Fruit fly (Drosophila melanogaster) whole organism, embryonic: ENCODE results near the gene Rbm13.
A peak's percentile ranks its signal among the peaks of the same experiment; 100 is the strongest.

ENCODE experiments used
- CG10274 ChIP-seq: fragments of 200-800 bp; sonication (Bioruptor generic); optimal IDR thresholded peaks from 3 replicates; lab custom pipeline; 2017; ENCODE audit warnings: missing biosample characterization, mild to moderate bottlenecking, missing genetic modification characterization
- CG10462 ChIP-seq: fragments of 200-800 bp; sonication (Bioruptor generic); optimal IDR thresholded peaks from 2 replicates; lab custom pipeline; 2016; ENCODE audit warnings: missing biosample characterization, missing genetic modification characterization
- CG10979 ChIP-seq: fragments of 200-800 bp; sonication (Bioruptor generic); optimal IDR thresholded peaks from 2 replicates; lab custom pipeline; 2018; ENCODE audit warnings: missing biosample characterization, mild to moderate bottlenecking, missing genetic modification characterization, moderate library complexity
- CG11504 ChIP-seq: fragments of 200-800 bp; sonication (Bioruptor generic); optimal IDR thresholded peaks from 3 replicates; lab custom pipeline; 2019; ENCODE audit warnings: missing biosample characterization, mild to moderate bottlenecking, missing genetic modification characterization, moderate library complexity
- CG12391 ChIP-seq: fragments of 200-800 bp; sonication (Bioruptor generic); optimal IDR thresholded peaks from 3 replicates; lab custom pipeline; 2018; ENCODE audit warnings: missing biosample characterization, mild to moderate bottlenecking, missing genetic modification characterization, moderate library complexity
- CG12769 ChIP-seq: fragments of 200-800 bp; sonication (Bioruptor generic); optimal IDR thresholded peaks from 2 replicates; lab custom pipeline; 2019; ENCODE audit warnings: missing biosample characterization, mild to moderate bottlenecking, missing genetic modification characterization, moderate library complexity
- CG14710 ChIP-seq: fragments of 200-800 bp; sonication (Bioruptor generic); optimal IDR thresholded peaks from 3 replicates; lab custom pipeline; 2019; ENCODE audit warnings: missing biosample characterization, mild to moderate bottlenecking, missing genetic modification characterization, moderate library complexity
- CG17361 ChIP-seq: fragments of 200-800 bp; sonication (Bioruptor generic); IDR thresholded peaks from 3 replicates; pipeline ENCODE4 v1.3.6; 2022; ENCODE audit warnings: missing biosample characterization, missing genetic modification characterization
- CG17612 ChIP-seq: fragments of 200-800 bp; sonication (Bioruptor generic); IDR thresholded peaks from 2 replicates; pipeline ENCODE4 v1.3.6; 2022; ENCODE audit warnings: missing biosample characterization, missing genetic modification characterization
- CG18262 ChIP-seq: fragments of 200-800 bp; optimal IDR thresholded peaks from 3 replicates; lab custom pipeline; 2019; ENCODE audit warnings: missing biosample characterization, mild to moderate bottlenecking, missing genetic modification characterization, moderate library complexity
- CG2712 ChIP-seq: fragments of 200-800 bp; optimal IDR thresholded peaks from 3 replicates; lab custom pipeline; 2019; ENCODE audit warnings: missing biosample characterization, mild to moderate bottlenecking, missing genetic modification characterization, moderate library complexity
- CG3407 ChIP-seq: fragments of 200-800 bp; sonication (Bioruptor generic); optimal IDR thresholded peaks from 2 replicates; lab custom pipeline; 2018; ENCODE audit warnings: missing biosample characterization, mild to moderate bottlenecking, missing genetic modification characterization
- CG4360 ChIP-seq: fragments of 200-800 bp; sonication (Bioruptor generic); IDR thresholded peaks from 2 replicates; pipeline ENCODE4 v1.3.6; 2022; ENCODE audit warnings: missing biosample characterization, missing genetic modification characterization
- CG4820 ChIP-seq: fragments of 200-800 bp; sonication (Bioruptor generic); optimal IDR thresholded peaks from 3 replicates; lab custom pipeline; 2016; ENCODE audit warnings: missing biosample characterization, missing genetic modification characterization
- CG4854 ChIP-seq: fragments of 200-800 bp; sonication (Bioruptor generic); optimal IDR thresholded peaks from 2 replicates; lab custom pipeline; 2016; ENCODE audit warnings: missing biosample characterization, missing genetic modification characterization, inconsistent platforms
- CG6254 ChIP-seq: fragments of 200-800 bp; sonication (Bioruptor generic); optimal IDR thresholded peaks from 3 replicates; lab custom pipeline; 2017; ENCODE audit warnings: mild to moderate bottlenecking, missing biosample characterization, missing genetic modification reagents, missing genetic modification characterization
- CG7556 ChIP-seq: fragments of 200-800 bp; sonication (Bioruptor generic); optimal IDR thresholded peaks from 2 replicates; lab custom pipeline; 2017; ENCODE audit warnings: missing biosample characterization, mild to moderate bottlenecking, missing genetic modification characterization
- CG7786 ChIP-seq: fragments of 200-800 bp; sonication (Bioruptor generic); optimal IDR thresholded peaks from 2 replicates; lab custom pipeline; 2016; ENCODE audit warnings: missing biosample characterization, missing genetic modification characterization
- Chrac-16 ChIP-seq: fragments of 200-800 bp; sonication (Bioruptor generic); optimal IDR thresholded peaks from 3 replicates; lab custom pipeline; 2016; ENCODE audit warnings: missing biosample characterization, missing genetic modification characterization
- Dek ChIP-seq: fragments of 200-800 bp; sonication (Bioruptor generic); optimal IDR thresholded peaks from 3 replicates; lab custom pipeline; 2019; ENCODE audit warnings: missing biosample characterization, mild to moderate bottlenecking, missing genetic modification characterization, moderate library complexity
- E2f2 ChIP-seq: fragments of 200-800 bp; sonication (Bioruptor generic); IDR thresholded peaks from 2 replicates; pipeline ENCODE4 v1.3.6; 2022; ENCODE audit warnings: missing biosample characterization, missing genetic modification characterization
- HLHmδ ChIP-seq: fragments of 200-800 bp; sonication (Bioruptor generic); optimal IDR thresholded peaks from 2 replicates; lab custom pipeline; 2018; ENCODE audit warnings: missing biosample characterization, mild to moderate bottlenecking, missing genetic modification characterization, moderate library complexity
- Jarid2 ChIP-seq: fragments of 200-800 bp; sonication (Bioruptor generic); optimal IDR thresholded peaks from 3 replicates; lab custom pipeline; 2017; ENCODE audit warnings: mild to moderate bottlenecking, missing biosample characterization, missing genetic modification reagents, missing genetic modification characterization
- Kr ChIP-seq: fragments of 200-800 bp; sonication (Bioruptor generic); optimal IDR thresholded peaks from 2 replicates; lab custom pipeline; 2017; ENCODE audit warnings: missing biosample characterization, mild to moderate bottlenecking, missing genetic modification characterization
- Med ChIP-seq: fragments of 200-800 bp; sonication (Bioruptor generic); peaks from one replicate; lab custom pipeline; 2016; ENCODE audit warnings: missing biosample characterization, missing genetic modification characterization, mild to moderate bottlenecking, inconsistent platforms, moderate library complexity
- NC2β ChIP-seq: fragments of 200-800 bp; sonication (Bioruptor generic); optimal IDR thresholded peaks from 2 replicates; lab custom pipeline; 2016; ENCODE audit warnings: missing biosample characterization, missing genetic modification characterization
- Rx ChIP-seq: fragments of 200-800 bp; sonication (Bioruptor generic); IDR thresholded peaks from 2 replicates; pipeline ENCODE4 v1.3.6; 2022; ENCODE audit warnings: missing biosample characterization, missing genetic modification characterization
- Sox100B ChIP-seq: fragments of 200-800 bp; sonication (Bioruptor generic); optimal IDR thresholded peaks from 3 replicates; lab custom pipeline; 2018; ENCODE audit warnings: missing biosample characterization, mild to moderate bottlenecking, missing genetic modification characterization
- Ssrp ChIP-seq: fragments of 200-800 bp; sonication (Bioruptor generic); optimal IDR thresholded peaks from 2 replicates; lab custom pipeline; 2018; ENCODE audit warnings: missing biosample characterization, mild to moderate bottlenecking, missing genetic modification characterization, moderate library complexity
- ap ChIP-seq: fragments of 200-800 bp; sonication (Bioruptor generic); IDR thresholded peaks from 2 replicates; pipeline ENCODE4 v1.3.6; 2022; ENCODE audit warnings: missing biosample characterization, missing genetic modification characterization
- bbx ChIP-seq: fragments of 200-800 bp; sonication (Bioruptor generic); IDR thresholded peaks from 2 replicates; pipeline ENCODE4 v1.3.6; 2022; ENCODE audit warnings: missing biosample characterization, missing genetic modification characterization; ENCODE audit not compliant: partially characterized antibody
- bcd ChIP-seq: fragments of 200-800 bp; sonication (Bioruptor generic); optimal IDR thresholded peaks from 2 replicates; lab custom pipeline; 2017; ENCODE audit warnings: missing biosample characterization, mild to moderate bottlenecking, missing genetic modification characterization
- chinmo ChIP-seq: fragments of 200-800 bp; sonication (Bioruptor generic); IDR thresholded peaks from 4 replicates; pipeline ENCODE4 v1.3.6; 2022; ENCODE audit warnings: missing biosample characterization, missing genetic modification characterization; ENCODE audit not compliant: partially characterized antibody
- dmrt11E ChIP-seq: fragments of 200-800 bp; sonication (Bioruptor generic); optimal IDR thresholded peaks from 3 replicates; lab custom pipeline; 2018; ENCODE audit warnings: missing biosample characterization, mild to moderate bottlenecking, missing genetic modification characterization, moderate library complexity
- eve ChIP-seq, 2 experiments: fragments of >200 bp; optimal IDR thresholded peaks; 2 replicates each; lab custom pipeline; 2017; ENCODE audit warnings: missing biosample characterization in 2 of 2, missing genetic modification characterization in 2 of 2
- gem ChIP-seq: fragments of 200-800 bp; sonication (Bioruptor generic); optimal IDR thresholded peaks from 2 replicates; lab custom pipeline; 2019; ENCODE audit warnings: missing biosample characterization, mild to moderate bottlenecking, missing genetic modification characterization, moderate library complexity
- grau ChIP-seq: fragments of 200-800 bp; optimal IDR thresholded peaks from 3 replicates; lab custom pipeline; 2019; ENCODE audit warnings: missing biosample characterization, mild to moderate bottlenecking, missing genetic modification characterization, moderate library complexity
- hb ChIP-seq: fragments of 200-800 bp; sonication (Bioruptor generic); IDR thresholded peaks from 3 replicates; pipeline ENCODE4 v1.3.6; 2022; ENCODE audit warnings: missing biosample characterization, missing genetic modification characterization; ENCODE audit not compliant: partially characterized antibody
- knrl ChIP-seq: fragments of 200-800 bp; sonication (Bioruptor generic); IDR thresholded peaks from 3 replicates; pipeline ENCODE4 v1.3.6; 2022; ENCODE audit warnings: missing biosample characterization, missing genetic modification characterization; ENCODE audit not compliant: partially characterized antibody
- maf-S ChIP-seq: fragments of 200-800 bp; sonication (Bioruptor generic); optimal IDR thresholded peaks from 2 replicates; lab custom pipeline; 2016; ENCODE audit warnings: missing biosample characterization, missing genetic modification characterization
- pros ChIP-seq: fragments of 200-800 bp; sonication (Bioruptor generic); optimal IDR thresholded peaks from 3 replicates; lab custom pipeline; 2019; ENCODE audit warnings: missing biosample characterization, mild to moderate bottlenecking, missing genetic modification characterization, moderate library complexity
- pum ChIP-seq: fragments of 200-800 bp; sonication (Bioruptor generic); optimal IDR thresholded peaks from 2 replicates; lab custom pipeline; 2016; ENCODE audit warnings: missing biosample characterization, missing genetic modification characterization
- salm ChIP-seq: fragments of 200-800 bp; sonication (Bioruptor generic); optimal IDR thresholded peaks from 2 replicates; lab custom pipeline; 2018; ENCODE audit warnings: missing biosample characterization, mild to moderate bottlenecking, missing genetic modification characterization
- sd ChIP-seq: fragments of 200-800 bp; sonication (Bioruptor generic); optimal IDR thresholded peaks from 3 replicates; lab custom pipeline; 2018; ENCODE audit warnings: missing biosample characterization, mild to moderate bottlenecking, missing genetic modification characterization, moderate library complexity
- sens ChIP-seq: fragments of 200-800 bp; sonication (Bioruptor generic); peaks from one replicate; lab custom pipeline; 2016; ENCODE audit warnings: missing biosample characterization, missing genetic modification characterization
- seq ChIP-seq: fragments of 200-800 bp; sonication (Bioruptor generic); IDR thresholded peaks from 2 replicates; pipeline ENCODE4 v1.3.6; 2022; ENCODE audit warnings: missing biosample characterization, missing genetic modification characterization
- tin ChIP-seq: fragments of 200-800 bp; sonication (Bioruptor generic); optimal IDR thresholded peaks from 3 replicates; lab custom pipeline; 2016; ENCODE audit warnings: missing biosample characterization, missing genetic modification characterization
- zf30C ChIP-seq: fragments of 200-800 bp; sonication (Bioruptor generic); optimal IDR thresholded peaks from 3 replicates; lab custom pipeline; 2018; ENCODE audit warnings: missing biosample characterization, mild to moderate bottlenecking, missing genetic modification characterization

The Rbm13 gene

DNA sequence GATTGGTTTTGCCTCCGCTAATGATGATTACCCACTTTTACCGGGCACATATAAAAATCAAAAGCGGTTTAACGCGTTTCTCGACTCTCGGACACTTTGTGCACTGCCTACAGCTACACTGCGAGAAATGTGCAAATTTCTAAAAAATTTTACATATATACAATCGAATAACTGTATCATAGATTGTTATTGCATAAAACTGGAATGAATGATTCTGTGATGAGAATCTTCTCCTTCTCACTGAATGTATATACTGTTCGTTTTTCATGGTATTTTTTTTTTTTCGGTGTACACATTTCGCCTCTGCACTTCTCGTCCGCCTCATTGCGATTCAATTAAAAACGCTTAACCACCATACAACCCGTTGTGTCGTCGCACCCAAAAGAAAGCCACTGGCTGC, 40.2 kb upstream of the Rbm13 start (continued):
- TF ChIP-seq CG18262 (tag; lab: Kevin White, UChicago), result peak; percentile 28
- TF ChIP-seq CG3407 (GFP tag; lab: Kevin White, UChicago), result peak; percentile 24
- no peak for TF ChIP-seq CG4854
- peak; percentile 23 for TF ChIP-seq grau (tag; lab: Kevin White, UChicago)
- TF ChIP-seq CG17612, result no peak
- peak; percentile 38 for TF ChIP-seq CG2712 (tag; lab: Kevin White, UChicago)
- TF ChIP-seq CG17361 (GFP tag; lab: Robert Waterston, UW), result peak; percentile 55; the same call in 1 of the 3 replicates
- TF ChIP-seq maf-S (GFP tag; lab: Kevin White, UChicago), result no peak
- no peak for TF ChIP-seq Dek (tag; lab: Kevin White, UChicago)
- TF ChIP-seq CG6254, result peak; percentile 2
- TF ChIP-seq eve (GFP tag; optimal IDR thresholded peaks at IDR 0.05; lab: Kevin White, UChicago), result peak in 1 of 2 experiments; percentile 4
- TF ChIP-seq sens (GFP tag; lab: Kevin White, UChicago), result peak; percentile 78
- peak; percentile 37 for TF ChIP-seq Sox100B (GFP tag; lab: Kevin White, UChicago)
- TF ChIP-seq Chrac-16 (GFP tag; lab: Kevin White, UChicago), result peak; percentile 0
- peak; percentile 55 for TF ChIP-seq Ssrp (tag; lab: Kevin White, UChicago)
- TF ChIP-seq CG14710 (tag; lab: Kevin White, UChicago), result peak; percentile 25
- TF ChIP-seq ap (GFP tag; lab: Robert Waterston, UW), result peak; percentile 34; the same call in 1 of the 2 replicates
- TF ChIP-seq CG10274 (GFP tag; lab: Kevin White, UChicago), result no peak
- TF ChIP-seq gem (tag; lab: Kevin White, UChicago), result peak; percentile 61
- peak; percentile 14; the same call in 1 of the 2 replicates for TF ChIP-seq Rx (GFP tag; lab: Robert Waterston, UW)
- TF ChIP-seq dmrt11E, result peak; percentile 29
- TF ChIP-seq tin (GFP tag; lab: Kevin White, UChicago), result peak; percentile 38
- peak; percentile 65 for TF ChIP-seq CG10979 (tag; lab: Kevin White, UChicago)
- TF ChIP-seq Kr (GFP tag; lab: Kevin White, UChicago), result no peak
- no peak for TF ChIP-seq HLHmδ (GFP tag; lab: Kevin White, UChicago)
- TF ChIP-seq CG11504 (tag; lab: Kevin White, UChicago), result peak; percentile 67
- TF ChIP-seq zf30C (GFP tag; lab: Kevin White, UChicago), result no peak
- peak; percentile 13 for TF ChIP-seq bcd (GFP tag; lab: Kevin White, UChicago)
- peak; percentile 26 for TF ChIP-seq CG7556
- TF ChIP-seq seq, result 0 out of 2 replicates have a peak, but pooled peaks have one; percentile 14
- TF ChIP-seq CG4820, result peak; percentile 45
- TF ChIP-seq CG12391 (tag; lab: Kevin White, UChicago), result peak; percentile 39

- peak; percentile 92 for TF ChIP-seq sd (tag; lab: Kevin White, UChicago)
- TF ChIP-seq Jarid2, result no peak
- peak; percentile 79; the same call in 1 of the 4 replicates for TF ChIP-seq chinmo (GFP tag; lab: Robert Waterston, UW)
- 0 out of 2 replicates have a peak, but pooled peaks have one; percentile 37 for TF ChIP-seq bbx (GFP tag; lab: Robert Waterston, UW)
- TF ChIP-seq pum (GFP tag; lab: Kevin White, UChicago), result no peak
- TF ChIP-seq knrl (GFP tag; lab: Robert Waterston, UW), result no peak; the same call in 2 of the 3 replicates
- no peak for TF ChIP-seq HLHmδ (GFP tag; lab: Kevin White, UChicago)
- peak; percentile 41; the same call in 1 of the 3 replicates for TF ChIP-seq hb
- TF ChIP-seq CG4360 (GFP tag; lab: Robert Waterston, UW), result peak; percentile 72
- peak; percentile 9 for TF ChIP-seq pros (GFP tag; lab: Kevin White, UChicago)
- peak; percentile 25 for TF ChIP-seq NC2β (GFP tag; lab: Kevin White, UChicago)
- TF ChIP-seq CG4820, result no peak
- TF ChIP-seq CG12769 (tag; lab: Kevin White, UChicago), result peak; percentile 14
- 0 out of 2 replicates have a peak, but pooled peaks have one; percentile 22 for TF ChIP-seq E2f2 (GFP tag; lab: Robert Waterston, UW)
- no peak for TF ChIP-seq eve (GFP tag; optimal IDR thresholded peaks at IDR 0.05; lab: Kevin White, UChicago)
- peak; percentile 51 for TF ChIP-seq CG7786 (GFP tag; lab: Kevin White, UChicago)
- no peak for TF ChIP-seq salm
- peak; percentile 79 for TF ChIP-seq Med (GFP tag; lab: Kevin White, UChicago)
- no peak for TF ChIP-seq CG10462 (GFP tag; lab: Kevin White, UChicago)
Measured at dm6 chrX:8863133-8863553, 38.4 kb upstream of the Rbm13 start.
